Worm (Caenorhabditis elegans): ENCODE results near the gene F49C5.7.

ce11 chrII:12612218-12612617 is 46.3 kb downstream of the F49C5.7 start, which contains the start of gene nspe-4:
- TF ChIP-seq fkh-10 (GFP tag; optimal IDR thresholded peaks at IDR 0.05) = no peak
- TF ChIP-seq T23F11.4 (GFP tag; optimal IDR thresholded peaks at IDR 0.05) = no peak

Measured in whole organism, late embryonic.